Fruit fly (Drosophila melanogaster) whole organism, embryonic: ENCODE measurements around the gene CG17982.

ENCODE experiments used
- Asciz ChIP-seq: fragments of 200-800 bp; sonication (Bioruptor generic); optimal IDR thresholded peaks from 2 replicates; lab custom pipeline; 2017; ENCODE audit warnings: missing biosample characterization, mild to moderate bottlenecking, missing genetic modification characterization, missing genetic modification reagents
- Atf6 ChIP-seq: fragments of 200-800 bp; sonication (Bioruptor generic); IDR thresholded peaks from 2 replicates; pipeline ENCODE4 v1.3.6; 2022; ENCODE audit warnings: missing biosample characterization, missing genetic modification characterization
- CG11093 ChIP-seq: fragments of 200-800 bp; sonication (Bioruptor generic); IDR thresholded peaks from 3 replicates; pipeline ENCODE4 v1.3.6; 2022; ENCODE audit warnings: missing biosample characterization, missing genetic modification characterization
- CG12104 ChIP-seq: fragments of 200-800 bp; sonication (Bioruptor generic); optimal IDR thresholded peaks from 3 replicates; lab custom pipeline; 2016; ENCODE audit warnings: missing biosample characterization, missing genetic modification characterization
- CG13775 ChIP-seq: fragments of 200-800 bp; sonication (Bioruptor generic); optimal IDR thresholded peaks from 3 replicates; lab custom pipeline; 2017; ENCODE audit warnings: missing biosample characterization, mild to moderate bottlenecking, missing genetic modification characterization
- CG2889 ChIP-seq: fragments of 200-800 bp; sonication (Bioruptor generic); IDR thresholded peaks from 3 replicates; pipeline ENCODE4 v1.3.6; 2022; ENCODE audit warnings: missing biosample characterization, missing genetic modification characterization
- CG3407 ChIP-seq: fragments of 200-800 bp; sonication (Bioruptor generic); optimal IDR thresholded peaks from 2 replicates; lab custom pipeline; 2018; ENCODE audit warnings: missing biosample characterization, mild to moderate bottlenecking, missing genetic modification characterization
- CG34224 ChIP-seq: fragments of 200-800 bp; sonication (Bioruptor generic); IDR thresholded peaks from 3 replicates; pipeline ENCODE4 v1.3.6; 2022; ENCODE audit warnings: missing biosample characterization, missing genetic modification characterization; ENCODE audit not compliant: partially characterized antibody
- CG3726 ChIP-seq: fragments of 200-800 bp; sonication (Bioruptor generic); IDR thresholded peaks from 3 replicates; pipeline ENCODE4, ENCODE4 v1.3.6; 2022; ENCODE audit warnings: missing biosample characterization, missing genetic modification characterization
- CG4730 ChIP-seq: fragments of 200-800 bp; sonication (Bioruptor generic); IDR thresholded peaks from 2 replicates; pipeline ENCODE4 v1.3.6; 2022; ENCODE audit warnings: missing biosample characterization, missing genetic modification characterization
- CG7357 ChIP-seq: fragments of 200-800 bp; sonication (Bioruptor generic); IDR thresholded peaks from 3 replicates; pipeline ENCODE4 v1.3.6; 2022; ENCODE audit warnings: missing biosample characterization, missing genetic modification characterization
- CG8359 ChIP-seq: fragments of 200-800 bp; sonication (Bioruptor generic); optimal IDR thresholded peaks from 2 replicates; lab custom pipeline; 2017; ENCODE audit warnings: missing biosample characterization, mild to moderate bottlenecking, missing genetic modification characterization, borderline replicate concordance
- CG8478 ChIP-seq: fragments of >200 bp; optimal IDR thresholded peaks from 2 replicates; lab custom pipeline; 2018
- CG9876 ChIP-seq: fragments of 200-800 bp; sonication (Bioruptor generic); optimal IDR thresholded peaks from 2 replicates; lab custom pipeline; 2016; ENCODE audit warnings: missing biosample characterization, missing genetic modification characterization
- CkIIα-i1 ChIP-seq: fragments of 200-800 bp; sonication (Bioruptor generic); IDR thresholded peaks from 2 replicates; pipeline ENCODE4 v1.3.6; 2022; ENCODE audit warnings: missing biosample characterization, missing genetic modification characterization
- Dip2 ChIP-seq: fragments of 200-800 bp; sonication (Bioruptor generic); IDR thresholded peaks from 2 replicates; pipeline ENCODE4 v1.3.6; 2022; ENCODE audit warnings: missing biosample characterization, missing genetic modification characterization
- Doc2 ChIP-seq: fragments of 200-800 bp; sonication (Bioruptor generic); IDR thresholded peaks from 2 replicates; pipeline ENCODE4 v1.3.6; 2022; ENCODE audit warnings: missing biosample characterization, missing genetic modification characterization
- Dref ChIP-seq: fragments of 200-800 bp; sonication (Bioruptor generic); IDR thresholded peaks from 2 replicates; pipeline ENCODE4 v1.3.6; 2022; ENCODE audit warnings: missing biosample characterization, missing genetic modification characterization
- Ets97D ChIP-seq: fragments of 200-800 bp; sonication (Bioruptor generic); optimal IDR thresholded peaks from 3 replicates; lab custom pipeline; 2016; ENCODE audit warnings: missing biosample characterization, missing genetic modification characterization
- Gug ChIP-seq: fragments of 200-800 bp; sonication (Bioruptor generic); IDR thresholded peaks from 4 replicates; pipeline ENCODE4 v1.3.6; 2022; ENCODE audit warnings: missing biosample characterization, missing genetic modification characterization
- HLH3B ChIP-seq: fragments of 200-800 bp; sonication (Bioruptor generic); IDR thresholded peaks from 2 replicates; pipeline ENCODE4 v1.3.6; 2022; ENCODE audit warnings: missing biosample characterization, missing genetic modification characterization
- Hr51 ChIP-seq, 2 experiments: fragments of 200-800 bp; sonication (Bioruptor generic); optimal IDR thresholded peaks; 2 replicates in 1 of 2; 3 replicates in 1 of 2; lab custom pipeline; 2016 to 2018; ENCODE audit warnings: missing biosample characterization in 2 of 2, missing genetic modification characterization in 2 of 2, mild to moderate bottlenecking in 1 of 2, moderate library complexity in 1 of 2
- NK7.1 ChIP-seq: fragments of 200-800 bp; sonication (Bioruptor generic); optimal IDR thresholded peaks from 3 replicates; lab custom pipeline; 2016; ENCODE audit warnings: missing biosample characterization, missing genetic modification characterization
- Neu2 ChIP-seq: fragments of 200-800 bp; sonication (Bioruptor generic); optimal IDR thresholded peaks from 3 replicates; lab custom pipeline; 2016; ENCODE audit warnings: missing biosample characterization, missing genetic modification characterization, borderline replicate concordance
- Sox100B ChIP-seq: fragments of 200-800 bp; sonication (Bioruptor generic); optimal IDR thresholded peaks from 3 replicates; lab custom pipeline; 2018; ENCODE audit warnings: missing biosample characterization, mild to moderate bottlenecking, missing genetic modification characterization
- Xrp1 ChIP-seq: fragments of 200-800 bp; sonication (Bioruptor generic); IDR thresholded peaks from 2 replicates; pipeline ENCODE4 v1.3.6; 2022; ENCODE audit warnings: missing biosample characterization, missing genetic modification characterization
- abd-A ChIP-seq: fragments of 200-800 bp; sonication (Bioruptor generic); optimal IDR thresholded peaks from 3 replicates; lab custom pipeline; 2019; ENCODE audit warnings: missing biosample characterization, mild to moderate bottlenecking, missing genetic modification characterization, moderate library complexity
- ac ChIP-seq: fragments of 200-800 bp; sonication (Bioruptor generic); optimal IDR thresholded peaks from 3 replicates; lab custom pipeline; 2017; ENCODE audit warnings: missing biosample characterization, mild to moderate bottlenecking, missing genetic modification characterization
- aop ChIP-seq: fragments of 200-800 bp; sonication (Bioruptor generic); IDR thresholded peaks from 2 replicates; pipeline ENCODE4 v1.3.6; 2022; ENCODE audit warnings: missing biosample characterization, missing genetic modification characterization
- ara ChIP-seq: fragments of 200-800 bp; sonication (Bioruptor generic); IDR thresholded peaks from 2 replicates; pipeline ENCODE4 v1.3.6; 2022; ENCODE audit warnings: missing biosample characterization, missing genetic modification characterization
- bowl ChIP-seq: fragments of 200-800 bp; sonication (Bioruptor generic); IDR thresholded peaks from 2 replicates; pipeline ENCODE4 v1.3.6; 2022; ENCODE audit warnings: missing biosample characterization, missing genetic modification characterization
- br ChIP-seq: fragments of >200 bp; optimal IDR thresholded peaks from 2 replicates; lab custom pipeline; 2017
- chm ChIP-seq: fragments of 200-800 bp; sonication (Bioruptor generic); IDR thresholded peaks from 2 replicates; pipeline ENCODE4 v1.3.6; 2022; ENCODE audit warnings: missing biosample characterization, missing genetic modification characterization
- cwo ChIP-seq: fragments of 200-800 bp; sonication (Bioruptor generic); optimal IDR thresholded peaks from 3 replicates; lab custom pipeline; 2017; ENCODE audit warnings: missing biosample characterization, missing genetic modification characterization, mild to moderate bottlenecking, moderate library complexity, missing genetic modification reagents
- emc ChIP-seq: fragments of 200-800 bp; sonication (Bioruptor generic); optimal IDR thresholded peaks from 2 replicates; lab custom pipeline; 2016; ENCODE audit warnings: missing biosample characterization, missing genetic modification characterization
- fd64A ChIP-seq: fragments of 200-800 bp; sonication (Bioruptor generic); optimal IDR thresholded peaks from 3 replicates; lab custom pipeline; 2018; ENCODE audit warnings: missing biosample characterization, mild to moderate bottlenecking, missing genetic modification characterization
- h ChIP-seq: fragments of >200 bp; optimal IDR thresholded peaks from 2 replicates; lab custom pipeline; 2017
- kay ChIP-seq: fragments of 200-800 bp; sonication (Bioruptor generic); optimal IDR thresholded peaks from 2 replicates; lab custom pipeline; 2016; ENCODE audit warnings: missing biosample characterization, missing genetic modification characterization
- klu ChIP-seq: fragments of 200-800 bp; sonication (Bioruptor generic); IDR thresholded peaks from 2 replicates; pipeline ENCODE4 v1.3.6; 2022; ENCODE audit warnings: missing biosample characterization, missing genetic modification characterization
- lab ChIP-seq: fragments of 200-800 bp; sonication (Bioruptor generic); optimal IDR thresholded peaks from 3 replicates; lab custom pipeline; 2017; ENCODE audit warnings: missing biosample characterization, missing genetic modification characterization, mild to moderate bottlenecking, moderate library complexity, missing genetic modification reagents
- nerfin-1 ChIP-seq: fragments of 200-800 bp; sonication (Bioruptor generic); optimal IDR thresholded peaks from 3 replicates; lab custom pipeline; 2019; ENCODE audit warnings: missing biosample characterization, mild to moderate bottlenecking, missing genetic modification characterization, moderate library complexity
- otp ChIP-seq: fragments of 200-800 bp; sonication (Bioruptor generic); IDR thresholded peaks from 3 replicates; pipeline ENCODE4, ENCODE4 v1.3.6; 2022; ENCODE audit warnings: missing biosample characterization, missing genetic modification characterization
- pfk ChIP-seq: fragments of 200-800 bp; sonication (Bioruptor generic); optimal IDR thresholded peaks from 2 replicates; lab custom pipeline; 2018; ENCODE audit warnings: missing biosample characterization, mild to moderate bottlenecking, missing genetic modification characterization, moderate library complexity
- pho ChIP-seq: fragments of 200-800 bp; sonication (Bioruptor generic); optimal IDR thresholded peaks from 2 replicates; lab custom pipeline; 2016; ENCODE audit warnings: missing biosample characterization, missing genetic modification characterization
- ro ChIP-seq: fragments of 200-800 bp; sonication (Bioruptor generic); IDR thresholded peaks from 2 replicates; pipeline ENCODE4 v1.3.6; 2022; ENCODE audit warnings: missing biosample characterization, missing genetic modification characterization
- row ChIP-seq: fragments of 200-800 bp; sonication (Bioruptor generic); IDR thresholded peaks from 3 replicates; pipeline ENCODE4 v1.3.6; 2022; ENCODE audit warnings: missing biosample characterization, missing genetic modification characterization
- sqz ChIP-seq: fragments of 200-800 bp; sonication (Bioruptor generic); optimal IDR thresholded peaks from 3 replicates; lab custom pipeline; 2018; ENCODE audit warnings: missing biosample characterization, mild to moderate bottlenecking, missing genetic modification characterization
- tx ChIP-seq: fragments of 200-800 bp; sonication (Bioruptor generic); optimal IDR thresholded peaks from 2 replicates; lab custom pipeline; 2016; ENCODE audit warnings: missing biosample characterization, missing genetic modification characterization
- vvl ChIP-seq: fragments of 200-800 bp; sonication (Bioruptor generic); IDR thresholded peaks from 2 replicates; pipeline ENCODE4 v1.3.6; 2022; ENCODE audit warnings: missing biosample characterization, missing genetic modification characterization
- zf30C ChIP-seq: fragments of 200-800 bp; sonication (Bioruptor generic); optimal IDR thresholded peaks from 3 replicates; lab custom pipeline; 2018; ENCODE audit warnings: missing biosample characterization, mild to moderate bottlenecking, missing genetic modification characterization

The CG17982 gene

DNA sequence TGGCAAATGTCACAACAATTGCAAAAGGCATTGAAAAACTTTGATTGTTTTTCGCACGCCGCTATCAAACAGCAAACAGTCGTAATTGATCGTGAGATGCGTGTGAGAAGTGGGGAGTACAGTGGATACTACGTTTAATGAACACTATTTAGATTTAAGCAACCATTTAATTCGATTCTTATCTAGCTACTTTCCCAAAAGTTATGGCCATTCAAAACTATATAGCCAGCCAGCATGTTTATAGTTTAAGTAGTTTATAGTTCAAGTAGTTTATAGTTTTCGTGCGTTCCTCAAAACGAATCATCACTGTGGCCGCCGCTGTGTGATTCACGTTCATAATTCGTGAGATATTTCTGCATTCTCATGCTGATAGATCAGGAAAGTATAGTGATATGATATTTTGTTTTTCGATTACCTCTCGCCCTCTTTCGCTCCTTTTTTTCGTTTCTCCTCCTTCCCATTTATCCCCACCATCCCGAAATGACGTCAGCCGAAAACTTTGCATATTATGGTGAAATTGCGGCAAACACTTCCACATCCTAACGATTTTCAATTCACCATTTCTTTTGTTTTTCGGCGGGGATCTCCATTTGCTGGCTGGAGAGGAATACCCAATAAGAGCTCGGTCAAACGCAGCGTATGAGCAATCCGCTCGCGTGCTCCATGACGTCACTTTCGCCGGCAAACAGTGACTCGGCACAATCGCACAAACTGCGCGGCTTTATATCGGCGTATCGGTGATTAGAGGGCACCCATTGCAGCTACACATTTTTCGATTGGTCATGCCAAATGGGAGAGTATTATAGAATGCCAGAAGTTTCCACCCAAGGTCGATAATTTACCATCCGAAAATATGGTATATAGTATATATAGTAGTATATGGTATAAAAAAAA lies 30.0 kb downstream of the CG17982 start (continued):
- TF ChIP-seq emc (GFP tag; lab: Kevin White, UChicago) (peak; percentile 36), br (lab: Kevin White, UChicago) (no peak), CG8478 (lab: Kevin White, UChicago) (no peak), aop (GFP tag; lab: Robert Waterston, UW) (no peak), Hr51 (GFP tag; optimal IDR thresholded peaks at IDR 0.05; lab: Kevin White, UChicago) (peak in 1 of 2 experiments; percentile 66), CkIIα-i1 (GFP tag; lab: Robert Waterston, UW) (no peak), CG11093 (GFP tag; lab: Robert Waterston, UW) (0 out of 3 replicates have a peak, but pooled peaks have one; percentile 42), Doc2 (GFP tag; lab: Robert Waterston, UW) (no peak), ara (no peak), Xrp1 (GFP tag; lab: Robert Waterston, UW) (peak; percentile 54; the same call in 1 of the 2 replicates), abd-A (no peak), Sox100B (GFP tag; lab: Kevin White, UChicago) (peak; percentile 4), lab (GFP tag; lab: Kevin White, UChicago) (peak; percentile 89), CG2889 (GFP tag; lab: Robert Waterston, UW) (0 out of 3 replicates have a peak, but pooled peaks have one; percentile 35), CG3726 (GFP tag; lab: Robert Waterston, UW) (no peak), ro (no peak), otp (GFP tag; lab: Robert Waterston, UW) (no peak), CG4730 (GFP tag; lab: Robert Waterston, UW) (peak; percentile 43), fd64A (GFP tag; lab: Kevin White, UChicago) (no peak), bowl (no peak), Ets97D (no peak), kay (GFP tag; lab: Kevin White, UChicago) (no peak), NK7.1 (GFP tag; lab: Kevin White, UChicago) (peak; percentile 18), chm (GFP tag; lab: Robert Waterston, UW) (no peak), row (GFP tag; lab: Robert Waterston, UW) (peak; percentile 85), CG34224 (GFP tag; lab: Robert Waterston, UW) (no peak), CG12104 (GFP tag; lab: Kevin White, UChicago) (no peak), pho (GFP tag; lab: Kevin White, UChicago) (peak; percentile 62), nerfin-1 (tag; lab: Kevin White, UChicago) (no peak), vvl (peak; percentile 56; the same call in 1 of the 2 replicates), Dip2 (GFP tag; lab: Robert Waterston, UW) (no peak), Gug (peak; percentile 58; the same call in 2 of the 4 replicates), h (no peak), Dref (GFP tag; lab: Robert Waterston, UW) (no peak), pfk (GFP tag; lab: Kevin White, UChicago) (no peak), CG7357 (GFP tag; lab: Robert Waterston, UW) (peak; percentile 58; the same call in 2 of the 3 replicates), cwo (GFP tag; lab: Kevin White, UChicago) (peak; percentile 73), zf30C (GFP tag; lab: Kevin White, UChicago) (no peak), Neu2 (no peak), tx (GFP tag; lab: Kevin White, UChicago) (peak; percentile 43), klu (peak; percentile 57; the same call in 1 of the 2 replicates), Atf6 (GFP tag; lab: Robert Waterston, UW) (peak; percentile 75), HLH3B (GFP tag; lab: Robert Waterston, UW) (peak; percentile 21; the same call in 1 of the 2 replicates), CG8359 (GFP tag; lab: Kevin White, UChicago) (no peak), CG9876 (GFP tag; lab: Kevin White, UChicago) (no peak), CG3407 (GFP tag; lab: Kevin White, UChicago) (no peak), ac (no peak), sqz (GFP tag; lab: Kevin White, UChicago) (no peak), Asciz (no peak), CG13775 (GFP tag; lab: Kevin White, UChicago) (peak; percentile 11)
